Fruit fly (Drosophila melanogaster) whole organism, pupa: ENCODE measurements around the gene D12.

ENCODE experiments used
- CG13204 ChIP-seq: fragments of 200-800 bp; sonication (Bioruptor generic); optimal IDR thresholded peaks from 2 replicates; lab custom pipeline; 2018; ENCODE audit warnings: missing biosample characterization, mild to moderate bottlenecking, missing genetic modification characterization, moderate library complexity
- CG17806 ChIP-seq: fragments of 200-800 bp; sonication (Bioruptor generic); optimal IDR thresholded peaks from 2 replicates; lab custom pipeline; 2018; ENCODE audit warnings: missing biosample characterization, mild to moderate bottlenecking, missing genetic modification characterization, moderate library complexity
- D1 ChIP-seq: fragments of 200-800 bp; sonication (Bioruptor generic); optimal IDR thresholded peaks from 2 replicates; lab custom pipeline; 2018; ENCODE audit warnings: missing biosample characterization, mild to moderate bottlenecking, missing genetic modification characterization, moderate library complexity
- Pif1A ChIP-seq: fragments of 200-800 bp; sonication (Bioruptor generic); optimal IDR thresholded peaks from 3 replicates; lab custom pipeline; 2016; ENCODE audit warnings: missing biosample characterization, missing genetic modification characterization

dm6 chr2L:8477971-8478370 is 40.8 kb upstream of the D12 start:
- TF ChIP-seq D1 (tag; lab: Kevin White, UChicago) (no peak), CG17806 (no peak), Pif1A (GFP tag; lab: Kevin White, UChicago) (no peak), CG13204 (GFP tag; lab: Kevin White, UChicago) (no peak)
